Fruit fly (Drosophila melanogaster) whole organism: ENCODE data around the gene CG6511.

ENCODE experiments used
- CG8478 ChIP-seq: fragments of >200 bp; optimal IDR thresholded peaks from 2 replicates; lab custom pipeline; 2018; ENCODE audit warnings: inconsistent platforms
- Dll ChIP-seq: fragments of >200 bp; optimal IDR thresholded peaks from 2 replicates; lab custom pipeline; 2017
- EcR ChIP-seq, 2 experiments: fragments of >200 bp; optimal IDR thresholded peaks; 2 replicates each; lab custom pipeline; 2017; ENCODE audit warnings: missing biosample characterization in 2 of 2, missing genetic modification characterization in 2 of 2, missing genetic modification reagents in 2 of 2
- pan ChIP-seq: fragments of >200 bp; optimal IDR thresholded peaks from 2 replicates; lab custom pipeline; 2017
- psq ChIP-seq: fragments of >200 bp; optimal IDR thresholded peaks from 2 replicates; lab custom pipeline; 2017
- usp ChIP-seq: fragments of >200 bp; optimal IDR thresholded peaks from 2 replicates; lab custom pipeline; 2017; ENCODE audit warnings: missing biosample characterization, missing genetic modification characterization, mixed read lengths

CG6511 gene

dm6 chr3L:8767876-8768275 lies 46.8 kb downstream of the CG6511 start:
- TF ChIP-seq Dll (lab: Kevin White, UChicago) (no peak), psq (lab: Kevin White, UChicago) (no peak), usp (no peak), EcR (GFP tag; optimal IDR thresholded peaks at IDR 0.05; lab: Kevin White, UChicago) (no peak), CG8478 (lab: Kevin White, UChicago) (no peak), pan (no peak)

DNA sequence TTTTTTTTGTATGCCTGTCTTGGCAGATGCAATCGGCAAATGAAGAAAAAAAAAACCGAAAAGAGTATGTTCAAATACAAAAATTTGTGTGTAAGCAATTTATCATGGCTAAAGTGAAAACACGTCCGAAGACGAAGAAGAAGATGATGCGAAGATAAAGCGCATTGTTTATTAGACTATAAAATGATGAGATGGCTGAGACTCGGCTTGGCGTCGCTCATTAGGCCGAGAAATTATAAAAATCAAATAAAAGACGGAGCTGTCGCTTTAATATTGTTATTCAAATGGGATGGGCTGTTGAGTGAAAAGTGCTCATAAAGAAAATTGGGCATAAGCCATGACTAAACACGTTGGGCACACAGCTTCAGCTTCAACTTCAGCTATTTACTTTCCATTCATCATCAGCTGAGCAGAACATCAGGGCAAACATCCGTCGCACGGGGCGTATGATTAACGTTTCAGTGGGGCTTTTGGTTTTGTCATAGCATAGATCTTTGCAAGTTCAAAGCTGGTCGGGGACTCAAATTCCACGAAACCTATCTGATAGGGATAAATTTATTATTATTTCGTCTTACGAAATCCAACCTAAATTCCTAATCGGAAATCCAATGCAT lies 49.6 kb downstream of the CG6511 start:
- TF ChIP-seq pan (no peak), EcR (GFP tag; optimal IDR thresholded peaks at IDR 0.05; lab: Kevin White, UChicago) (no peak)

DNA sequence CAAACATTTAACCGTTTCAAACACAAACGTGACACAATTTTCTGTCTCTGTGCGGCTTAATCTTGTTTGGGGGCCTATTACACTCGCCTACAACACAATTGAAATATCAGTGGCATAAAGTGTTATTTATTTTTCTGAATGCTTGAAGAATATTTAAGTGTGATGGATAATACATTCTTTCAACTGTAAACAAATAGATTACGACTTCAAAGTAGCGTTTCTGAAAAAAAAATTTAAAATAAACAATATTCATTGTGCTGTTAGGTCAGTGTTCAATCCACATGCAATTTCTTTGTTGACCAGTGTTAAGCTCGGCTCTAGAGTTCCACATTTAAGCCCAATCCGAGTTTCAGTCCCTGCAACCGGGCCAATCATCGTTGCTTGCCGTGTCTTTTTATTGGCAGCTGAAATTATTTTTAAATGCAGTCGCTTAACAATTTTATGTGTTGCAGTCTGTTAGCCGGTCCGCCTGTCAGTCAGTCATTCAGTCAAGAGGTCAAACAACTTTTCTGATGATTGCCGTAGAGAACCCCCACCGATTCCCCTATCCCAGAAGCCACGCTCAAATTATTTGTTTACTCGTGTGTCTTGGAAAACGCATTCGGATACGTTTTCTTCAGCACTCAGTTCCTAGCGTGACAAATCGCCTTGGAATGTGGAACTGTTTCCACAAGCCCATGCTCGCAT lies 52.0 kb downstream of the CG6511 start:
- no peak for TF ChIP-seq psq (lab: Kevin White, UChicago)
- TF ChIP-seq EcR (GFP tag; optimal IDR thresholded peaks at IDR 0.05; lab: Kevin White, UChicago): no peak
- no peak for TF ChIP-seq usp
- no peak for TF ChIP-seq Dll (lab: Kevin White, UChicago)
- TF ChIP-seq pan: no peak
- TF ChIP-seq CG8478 (lab: Kevin White, UChicago): no peak

DNA sequence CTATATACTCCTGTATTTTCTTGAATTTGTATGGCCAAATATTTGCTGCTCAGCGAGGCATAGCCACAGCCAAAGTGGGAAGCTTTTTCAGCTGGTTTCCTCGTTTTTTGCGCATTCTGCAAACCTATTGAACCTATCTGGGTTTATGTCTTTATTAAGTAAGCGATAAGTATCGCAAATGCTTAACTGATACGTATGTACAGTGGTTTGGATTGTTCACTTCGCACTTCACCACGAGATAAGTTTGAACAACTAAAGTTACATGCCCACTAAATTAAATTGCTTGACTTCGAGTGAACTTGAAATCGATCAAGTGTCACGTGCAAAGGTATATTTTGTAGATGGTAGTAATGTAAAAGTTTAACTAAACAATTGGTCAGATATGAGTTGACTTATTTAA lies 52.6 kb downstream of the CG6511 start:
- TF ChIP-seq usp (no peak), psq (lab: Kevin White, UChicago) (no peak), pan (no peak), Dll (lab: Kevin White, UChicago) (no peak)

DNA sequence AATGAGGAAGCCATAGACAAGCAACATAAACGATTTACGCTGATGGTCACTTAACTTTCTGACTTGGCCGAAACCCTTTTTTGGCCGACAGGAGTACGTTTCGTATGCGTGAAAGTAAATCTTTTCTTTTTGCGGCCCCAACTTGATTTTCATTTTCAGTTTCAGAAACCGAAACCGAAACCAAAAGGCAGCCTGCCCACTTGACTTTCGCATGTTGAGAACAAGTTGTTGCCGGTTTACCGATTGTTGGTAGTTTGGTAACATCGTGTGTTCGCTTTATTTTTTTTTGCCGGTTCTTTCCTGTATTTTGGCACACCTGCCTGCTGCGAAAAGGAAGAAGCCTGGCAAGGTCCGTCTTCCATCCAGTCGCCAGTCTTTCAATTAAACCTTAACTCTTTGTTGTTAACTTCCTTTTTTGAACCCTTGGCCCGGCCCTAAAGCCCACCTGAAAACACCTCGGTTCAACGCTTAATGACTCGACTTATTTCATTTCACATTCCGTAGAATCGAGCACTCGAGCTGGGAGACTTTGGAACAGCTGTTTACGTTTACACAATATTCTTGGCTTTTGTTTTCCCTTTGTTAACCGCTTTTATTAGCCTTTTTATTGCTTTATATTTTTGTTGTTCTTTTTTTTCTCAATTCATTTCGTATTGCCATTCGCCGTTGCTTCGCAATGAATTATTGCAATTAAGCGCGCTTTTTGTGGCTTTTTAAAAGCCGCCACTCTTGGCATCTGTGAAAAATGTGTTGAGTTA lies 54.0 kb downstream of the CG6511 start:
- no peak for TF ChIP-seq psq (lab: Kevin White, UChicago)
- TF ChIP-seq pan: no peak
- no peak for TF ChIP-seq EcR (GFP tag; optimal IDR thresholded peaks at IDR 0.05; lab: Kevin White, UChicago)
- no peak for TF ChIP-seq CG8478 (lab: Kevin White, UChicago)
- no peak for TF ChIP-seq usp
